Worm (Caenorhabditis elegans) whole organism, L4 larva: Measurements from ENCODE around the gene gtr-1.

Experiments
- F10B5.3 ChIP-seq: sonication (generic microtip); optimal IDR thresholded peaks from 2 replicates; lab custom pipeline; 2016; ENCODE audit warnings: mild to moderate bottlenecking, missing genetic modification characterization, missing compliant biosample characterization
- F49E8.2 ChIP-seq: sonication (generic microtip); optimal IDR thresholded peaks from 2 replicates; lab custom pipeline; 2016; ENCODE audit warnings: missing compliant biosample characterization, mild to moderate bottlenecking, missing genetic modification characterization, borderline replicate concordance
- T26A8.4 ChIP-seq: fragments of 200-800 bp; sonication (Bioruptor generic); IDR thresholded peaks from 2 replicates; pipeline ENCODE4 v1.3.6; 2022; ENCODE audit warnings: missing genetic modification characterization, missing compliant biosample characterization
- Y5F2A.4 ChIP-seq: fragments of 200-800 bp; sonication (Bioruptor generic); optimal IDR thresholded peaks from 2 replicates; lab custom pipeline; 2018; ENCODE audit warnings: mild to moderate bottlenecking, missing genetic modification characterization, missing compliant biosample characterization
- Y75B8A.6 ChIP-seq: fragments of 200-800 bp; sonication (Bioruptor generic); IDR thresholded peaks from 2 replicates; pipeline ENCODE4 v1.3.6; 2022; ENCODE audit warnings: missing genetic modification reagents, missing genetic modification characterization, missing compliant biosample characterization
- ZK337.2 ChIP-seq: fragments of 200-800 bp; sonication (Bioruptor generic); IDR thresholded peaks from 2 replicates; pipeline ENCODE4 v1.3.6; 2022; ENCODE audit warnings: missing genetic modification reagents, missing genetic modification characterization, missing compliant biosample characterization
- aha-1 ChIP-seq: fragments of 150-350 bp; peaks from one replicate; lab custom pipeline; 2014; ENCODE audit warnings: missing biosample characterization, missing genetic modification characterization
- aly-2 ChIP-seq: sonication (generic microtip); optimal IDR thresholded peaks from 2 replicates; lab custom pipeline; 2018; ENCODE audit warnings: missing biosample characterization, missing genetic modification characterization
- ama-1 ChIP-seq: fragments of 150-350 bp; optimal IDR thresholded peaks from 2 replicates; lab custom pipeline; 2014; ENCODE audit warnings: inconsistent platforms, mixed read lengths
- arid-1 ChIP-seq: fragments of 200-800 bp; sonication (Bioruptor generic); conservative IDR thresholded peaks from 2 replicates; pipeline ENCODE4 v1.3.6; 2022; ENCODE audit warnings: missing genetic modification reagents, missing genetic modification characterization, missing compliant biosample characterization
- ceh-20 ChIP-seq: fragments of 200-800 bp; sonication (Bioruptor generic); IDR thresholded peaks from 2 replicates; pipeline ENCODE4 v1.3.6; 2022; ENCODE audit warnings: missing genetic modification reagents, missing genetic modification characterization, missing compliant biosample characterization
- ceh-28 ChIP-seq: fragments of 150-350 bp; optimal IDR thresholded peaks from 2 replicates; lab custom pipeline; 2014; ENCODE audit warnings: missing biosample characterization, missing genetic modification reagents, missing genetic modification characterization
- ceh-32 ChIP-seq: sonication (generic microtip); optimal IDR thresholded peaks from 2 replicates; lab custom pipeline; 2016; ENCODE audit warnings: mild to moderate bottlenecking, missing genetic modification characterization, missing compliant biosample characterization; ENCODE audit not compliant: poor library complexity
- ceh-62 ChIP-seq: sonication (generic microtip); optimal IDR thresholded peaks from 2 replicates; lab custom pipeline; 2017; ENCODE audit warnings: missing biosample characterization, missing genetic modification characterization
- cey-2 ChIP-seq: sonication (generic microtip); optimal IDR thresholded peaks from 3 replicates; lab custom pipeline; 2017; ENCODE audit warnings: missing genetic modification characterization, mild to moderate bottlenecking, missing compliant biosample characterization, antibody characterized with exemption, borderline replicate concordance; ENCODE audit not compliant: insufficient read depth
- daf-16 ChIP-seq, 3 experiments: sonication (generic microtip); optimal IDR thresholded peaks; 2 replicates each; lab custom pipeline; 2016 to 2017; ENCODE audit warnings: missing genetic modification characterization in 3 of 3, missing genetic modification reagents in 3 of 3, mild to moderate bottlenecking in 2 of 3, missing compliant biosample characterization in 2 of 3, missing biosample characterization in 1 of 3, moderate library complexity in 1 of 3
- dpl-1 ChIP-seq: fragments of 150-350 bp; optimal IDR thresholded peaks from 2 replicates; lab custom pipeline; 2014; ENCODE audit warnings: missing biosample characterization, missing genetic modification reagents, missing genetic modification characterization
- hif-1 ChIP-seq, 2 experiments: sonication (generic microtip); optimal IDR thresholded peaks; 2 replicates each; lab custom pipeline; 2016 to 2017; ENCODE audit warnings: missing compliant biosample characterization in 2 of 2, missing genetic modification characterization in 2 of 2, missing genetic modification reagents in 2 of 2, missing genotype in 2 of 2, mild to moderate bottlenecking in 1 of 2
- hlh-11 ChIP-seq: fragments of 200-800 bp; sonication (Bioruptor generic); optimal IDR thresholded peaks from 2 replicates; lab custom pipeline; 2018; ENCODE audit warnings: mild to moderate bottlenecking, missing genetic modification characterization, missing compliant biosample characterization
- hlh-30 ChIP-seq: sonication (generic microtip); optimal IDR thresholded peaks from 2 replicates; lab custom pipeline; 2017; ENCODE audit warnings: antibody characterized with exemption, mild to moderate bottlenecking, missing genetic modification characterization, missing compliant biosample characterization; ENCODE audit not compliant: insufficient read depth
- lim-7 ChIP-seq: fragments of 200-800 bp; sonication (Bioruptor generic); IDR thresholded peaks from 2 replicates; pipeline ENCODE4 v1.3.6; 2022; ENCODE audit warnings: missing genetic modification characterization, missing compliant biosample characterization
- lin-13 ChIP-seq: fragments of 150-350 bp; optimal IDR thresholded peaks from 2 replicates; lab custom pipeline; 2014; ENCODE audit warnings: missing biosample characterization, missing genetic modification reagents, missing genetic modification characterization
- lin-15B ChIP-seq: fragments of 150-350 bp; sonication (generic microtip); optimal IDR thresholded peaks from 3 replicates; lab custom pipeline; 2014; ENCODE audit warnings: missing biosample characterization, missing genetic modification characterization
- lin-29 ChIP-seq: fragments of 200-800 bp; sonication (Bioruptor generic); IDR thresholded peaks from 2 replicates; pipeline ENCODE4 v1.3.6; 2022; ENCODE audit warnings: missing genetic modification reagents, missing genetic modification characterization, missing compliant biosample characterization
- lin-38 ChIP-seq: fragments of 200-800 bp; sonication (Bioruptor generic); IDR thresholded peaks from 2 replicates; pipeline ENCODE4 v1.3.6; 2022; ENCODE audit warnings: missing genetic modification reagents, missing genetic modification characterization, missing compliant biosample characterization
- lin-39 ChIP-seq: fragments of 150-350 bp; optimal IDR thresholded peaks from 2 replicates; lab custom pipeline; 2014; ENCODE audit warnings: missing biosample characterization, missing genetic modification reagents, missing genetic modification characterization
- madf-5 ChIP-seq, 2 experiments: fragments of 200-800 bp; sonication (Bioruptor generic); IDR thresholded peaks; 2 replicates each; pipeline ENCODE4 v1.3.6; 2022; ENCODE audit warnings: missing compliant biosample characterization in 2 of 2, missing genetic modification characterization in 2 of 2
- mdl-1 ChIP-seq, 2 experiments: fragments of 150-350 bp in 1 of 2; sonication (generic microtip) in 1 of 2; optimal IDR thresholded peaks; 2 replicates each; lab custom pipeline; 2014 to 2017; ENCODE audit warnings: missing biosample characterization in 2 of 2, missing genetic modification characterization in 2 of 2
- mdt-29 ChIP-seq: fragments of 200-800 bp; sonication (Bioruptor generic); IDR thresholded peaks from 2 replicates; pipeline ENCODE4 v1.3.6; 2022; ENCODE audit warnings: missing genetic modification reagents, missing genetic modification characterization, missing compliant biosample characterization
- mep-1 ChIP-seq: fragments of 150-350 bp; sonication (generic microtip); optimal IDR thresholded peaks from 3 replicates; lab custom pipeline; 2014; ENCODE audit warnings: missing biosample characterization, missing genetic modification characterization
- mxl-2 ChIP-seq: fragments of 200-800 bp; sonication (Bioruptor generic); conservative IDR thresholded peaks from 2 replicates; pipeline ENCODE4 v1.3.6; 2022; ENCODE audit warnings: missing genetic modification reagents, missing genetic modification characterization, missing compliant biosample characterization
- mxl-3 ChIP-seq: fragments of 200-800 bp; sonication (Bioruptor generic); optimal IDR thresholded peaks from 2 replicates; lab custom pipeline; 2018; ENCODE audit warnings: mild to moderate bottlenecking, missing genetic modification characterization, missing compliant biosample characterization
- nhr-111 ChIP-seq: fragments of 200-800 bp; sonication (Bioruptor generic); optimal IDR thresholded peaks from 2 replicates; lab custom pipeline; 2018; ENCODE audit warnings: mild to moderate bottlenecking, missing genetic modification characterization, missing compliant biosample characterization
- nhr-41 ChIP-seq: fragments of 200-800 bp; sonication (Bioruptor generic); IDR thresholded peaks from 2 replicates; pipeline ENCODE4 v1.3.6; 2022; ENCODE audit warnings: missing genetic modification reagents, missing genetic modification characterization, missing compliant biosample characterization
- nhr-42 ChIP-seq: fragments of 200-800 bp; sonication (Bioruptor generic); IDR thresholded peaks from 2 replicates; pipeline ENCODE4 v1.3.6; 2022; ENCODE audit warnings: missing genetic modification characterization, missing compliant biosample characterization
- nhr-48 ChIP-seq: sonication (generic microtip); optimal IDR thresholded peaks from 2 replicates; lab custom pipeline; 2016; ENCODE audit warnings: mild to moderate bottlenecking, missing genetic modification characterization, missing compliant biosample characterization
- nhr-76 ChIP-seq: fragments of 150-350 bp; optimal IDR thresholded peaks from 2 replicates; lab custom pipeline; 2014; ENCODE audit warnings: missing biosample characterization, missing genetic modification characterization
- pha-4 ChIP-seq, 2 experiments: fragments of 150-350 bp in 1 of 2; fragments of 200-800 bp in 1 of 2; sonication (Bioruptor generic) in 1 of 2; IDR thresholded peaks in 1 of 2; optimal IDR thresholded peaks in 1 of 2; 2 replicates each; pipeline versions ENCODE4 v1.3.6 to Lab custom; 2014 to 2022; ENCODE audit warnings: missing genetic modification characterization in 2 of 2, missing genetic modification reagents in 2 of 2, missing biosample characterization in 1 of 2, missing compliant biosample characterization in 1 of 2
- rbr-2 ChIP-seq: sonication (generic microtip); optimal IDR thresholded peaks from 2 replicates; lab custom pipeline; 2016; ENCODE audit warnings: missing genotype, missing genetic modification characterization, missing compliant biosample characterization
- saeg-2 ChIP-seq: fragments of 200-800 bp; sonication (Bioruptor generic); IDR thresholded peaks from 2 replicates; pipeline ENCODE4 v1.3.6; 2022; ENCODE audit warnings: missing genetic modification reagents, missing genetic modification characterization, missing compliant biosample characterization
- snpc-1.2 ChIP-seq: fragments of 200-800 bp; sonication (Bioruptor generic); IDR thresholded peaks from 2 replicates; pipeline ENCODE4 v1.3.6; 2022; ENCODE audit warnings: missing genetic modification reagents, missing genetic modification characterization, missing compliant biosample characterization
- snpc-4 ChIP-seq: fragments of 150-350 bp; optimal IDR thresholded peaks from 2 replicates; lab custom pipeline; 2014; ENCODE audit warnings: missing biosample characterization, missing genetic modification characterization
- tag-97 ChIP-seq: fragments of 200-800 bp; sonication (Bioruptor generic); IDR thresholded peaks from 2 replicates; pipeline ENCODE4 v1.3.6; 2022; ENCODE audit warnings: missing genetic modification characterization, missing compliant biosample characterization
- tra-1 ChIP-seq: fragments of 200-800 bp; sonication (Bioruptor generic); IDR thresholded peaks from 2 replicates; pipeline ENCODE4 v1.3.6; 2022; ENCODE audit warnings: missing genetic modification reagents, missing genetic modification characterization, missing compliant biosample characterization
- unc-130 ChIP-seq: sonication (generic microtip); optimal IDR thresholded peaks from 2 replicates; lab custom pipeline; 2016; ENCODE audit warnings: missing genetic modification reagents, missing genetic modification characterization, missing compliant biosample characterization
- unc-39 ChIP-seq: sonication (generic microtip); optimal IDR thresholded peaks from 2 replicates; lab custom pipeline; 2017; ENCODE audit warnings: missing biosample characterization, missing genetic modification characterization
- unc-62 ChIP-seq, 3 experiments: fragments of 150-350 bp in 1 of 3; sonication (generic microtip); optimal IDR thresholded peaks in 2 of 3; peaks in 1 of 3; 1 replicate in 1 of 3; 2 replicates in 2 of 3; lab custom pipeline; 2014 to 2017; ENCODE audit warnings: missing biosample characterization in 3 of 3, missing genetic modification characterization in 3 of 3, missing genetic modification reagents in 3 of 3, missing genotype in 1 of 3
- zag-1 ChIP-seq: fragments of 150-350 bp; optimal IDR thresholded peaks from 2 replicates; lab custom pipeline; 2014; ENCODE audit warnings: missing biosample characterization, missing genetic modification characterization
- zip-11 ChIP-seq: fragments of 200-800 bp; sonication (Bioruptor generic); IDR thresholded peaks from 2 replicates; pipeline ENCODE4 v1.3.6; 2022; ENCODE audit warnings: missing genetic modification characterization, missing compliant biosample characterization

gtr-1 gene

DNA sequence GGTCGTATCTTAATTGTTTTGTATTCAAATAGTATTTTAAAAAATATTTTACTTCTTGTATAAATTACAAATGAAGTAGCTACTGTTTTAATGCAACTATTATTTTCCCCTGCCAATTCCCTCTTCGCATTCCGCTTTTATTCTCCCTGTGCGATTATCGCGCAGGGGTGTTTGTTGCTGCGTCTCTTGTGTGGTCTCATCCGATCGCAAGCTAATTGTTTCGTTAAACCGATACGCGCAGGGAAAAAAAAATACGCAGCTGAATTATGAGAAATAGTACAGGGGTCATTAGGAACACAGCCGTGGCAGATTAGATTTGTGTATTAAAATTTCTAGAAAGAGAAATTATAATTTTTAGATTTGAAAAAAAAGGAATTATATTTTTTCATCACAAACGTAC lies 3.9 kb downstream of the gtr-1 start (continued):
- TF ChIP-seq unc-39 (tag; lab: Kevin White, UChicago) (peak; percentile 17), lin-38 (GFP tag; lab: Robert Waterston, UW) (peak; percentile 90), lin-29 (GFP tag; lab: Robert Waterston, UW) (peak; percentile 97), aly-2 (tag; lab: Kevin White, UChicago) (no peak), daf-16 (GFP tag; optimal IDR thresholded peaks at IDR 0.05; lab: Kevin White, UChicago) (peak; percentile 96 to 98), daf-16 (tag; optimal IDR thresholded peaks at IDR 0.05; lab: Kevin White, UChicago) (peak; percentile 97), lim-7 (peak; percentile 58; the same call in 1 of the 2 replicates), nhr-42 (peak; percentile 99), mdt-29 (GFP tag; lab: Robert Waterston, UW) (peak; percentile 89), madf-5 (GFP tag; IDR thresholded peaks at IDR 0.05; lab: Robert Waterston, UW) (peak; percentile 62 to 94; a peak in 2 of 4 replicates), snpc-4 (tag; lab: Kevin White, UChicago) (peak; percentile 48), lin-13 (peak; percentile 96), dpl-1 (GFP tag; lab: Kevin White, UChicago) (peak; percentile 79), hlh-11 (tag; lab: Kevin White, UChicago) (peak; percentile 97), saeg-2 (GFP tag; lab: Robert Waterston, UW) (peak; percentile 95), unc-62 (GFP tag; optimal IDR thresholded peaks at IDR 0.05 in 1 of 2; lab: Kevin White, UChicago) (peak; percentile 60 to 99), unc-62 (tag; optimal IDR thresholded peaks at IDR 0.05; lab: Kevin White, UChicago) (no peak), snpc-1.2 (GFP tag; lab: Robert Waterston, UW) (peak; percentile 60; the same call in 1 of the 2 replicates), Y75B8A.6 (GFP tag; lab: Robert Waterston, UW) (peak; percentile 47; the same call in 1 of the 2 replicates), unc-130 (GFP tag; lab: Kevin White, UChicago) (no peak), lin-15B (tag; lab: Kevin White, UChicago) (peak; percentile 67), arid-1 (GFP tag; lab: Robert Waterston, UW) (peak; percentile 92), nhr-41 (peak; percentile 70), hlh-30 (peak; percentile 93), F49E8.2 (tag; lab: Kevin White, UChicago) (no peak), ceh-62 (tag; lab: Kevin White, UChicago) (no peak), ceh-20 (GFP tag; lab: Robert Waterston, UW) (peak; percentile 98), F10B5.3 (peak; percentile 97), tra-1 (GFP tag; lab: Robert Waterston, UW) (peak; percentile 93), nhr-76 (peak; percentile 83), ceh-32 (tag; lab: Kevin White, UChicago) (peak; percentile 88), rbr-2 (tag; lab: Kevin White, UChicago) (peak; percentile 99), aha-1 (tag; lab: Kevin White, UChicago) (peak; percentile 100), tag-97 (GFP tag; lab: Robert Waterston, UW) (no peak), ZK337.2 (GFP tag; lab: Robert Waterston, UW) (peak; percentile 85), zag-1 (tag; lab: Kevin White, UChicago) (peak; percentile 92), zip-11 (GFP tag; lab: Robert Waterston, UW) (no peak), pha-4 (GFP tag; IDR thresholded peaks at IDR 0.05; lab: Robert Waterston, UW) (peak; percentile 96), pha-4 (tag; optimal IDR thresholded peaks at IDR 0.05; lab: Kevin White, UChicago) (peak; percentile 96), mxl-2 (GFP tag; lab: Robert Waterston, UW) (peak; percentile 78), cey-2 (tag; lab: Kevin White, UChicago) (peak; percentile 72), ama-1 (lab: Kevin White, UChicago) (no peak), Y5F2A.4 (GFP tag; lab: Kevin White, UChicago) (peak; percentile 95), mxl-3 (GFP tag; lab: Kevin White, UChicago) (peak; percentile 96), mep-1 (peak; percentile 100), nhr-48 (tag; lab: Kevin White, UChicago) (peak; percentile 96), hif-1 (tag; optimal IDR thresholded peaks at IDR 0.05; lab: Kevin White, UChicago) (peak; percentile 77 to 83), mdl-1 (tag; optimal IDR thresholded peaks at IDR 0.05; lab: Kevin White, UChicago) (peak; percentile 88 to 93), T26A8.4 (GFP tag; lab: Robert Waterston, UW) (peak; percentile 99), lin-39 (tag; lab: Kevin White, UChicago) (peak; percentile 86), ceh-28 (tag; lab: Kevin White, UChicago) (peak; percentile 83), nhr-111 (peak; percentile 72)
